Fruit fly (Drosophila melanogaster) whole organism, prepupa: ENCODE measurements around the gene Bace.

Experiments
- Blimp-1 ChIP-seq: fragments of 200-800 bp; sonication (Bioruptor generic); optimal IDR thresholded peaks from 3 replicates; lab custom pipeline; 2017; ENCODE audit warnings: missing biosample characterization, missing genetic modification characterization, mild to moderate bottlenecking, moderate library complexity, missing genetic modification reagents
- CG10669 ChIP-seq: fragments of 200-800 bp; sonication (Bioruptor generic); optimal IDR thresholded peaks from 3 replicates; lab custom pipeline; 2018; ENCODE audit warnings: missing biosample characterization, mild to moderate bottlenecking, missing genetic modification characterization, moderate library complexity
- CG11294 ChIP-seq: fragments of 200-800 bp; sonication (Bioruptor generic); IDR thresholded peaks from 2 replicates; pipeline ENCODE4 v1.3.6; 2022; ENCODE audit warnings: missing biosample characterization, missing genetic modification characterization
- CG11762 ChIP-seq: fragments of 200-800 bp; sonication (Bioruptor generic); optimal IDR thresholded peaks from 3 replicates; lab custom pipeline; 2016; ENCODE audit warnings: missing biosample characterization, missing genetic modification characterization; ENCODE audit not compliant: insufficient read depth
- CG11902 ChIP-seq: fragments of 200-800 bp; sonication (Bioruptor generic); optimal IDR thresholded peaks from 3 replicates; lab custom pipeline; 2016; ENCODE audit warnings: missing biosample characterization, missing genetic modification characterization
- CG15336 ChIP-seq: fragments of 200-800 bp; sonication (Bioruptor generic); IDR thresholded peaks from 2 replicates; pipeline ENCODE4 v1.3.6; 2022; ENCODE audit warnings: missing biosample characterization, missing genetic modification characterization
- CG1621 ChIP-seq: fragments of 200-800 bp; sonication (Bioruptor generic); optimal IDR thresholded peaks from 3 replicates; lab custom pipeline; 2018; ENCODE audit warnings: missing biosample characterization, mild to moderate bottlenecking, missing genetic modification characterization
- CG16779 ChIP-seq: fragments of 200-800 bp; sonication (Bioruptor generic); optimal IDR thresholded peaks from 3 replicates; lab custom pipeline; 2017; ENCODE audit warnings: missing biosample characterization, mild to moderate bottlenecking, missing genetic modification characterization
- CG32006 ChIP-seq: fragments of 200-800 bp; sonication (Bioruptor generic); optimal IDR thresholded peaks from 3 replicates; lab custom pipeline; 2017; ENCODE audit warnings: missing biosample characterization, mild to moderate bottlenecking, missing genetic modification characterization
- CG34406 ChIP-seq: fragments of 200-800 bp; sonication (Bioruptor generic); optimal IDR thresholded peaks from 3 replicates; lab custom pipeline; 2016; ENCODE audit warnings: missing biosample characterization, missing genetic modification characterization
- CG3919 ChIP-seq: fragments of 200-800 bp; sonication (Bioruptor generic); optimal IDR thresholded peaks from 3 replicates; lab custom pipeline; 2016; ENCODE audit warnings: missing biosample characterization, missing genetic modification characterization
- CG6808 ChIP-seq: fragments of 200-800 bp; sonication (Bioruptor generic); optimal IDR thresholded peaks from 3 replicates; lab custom pipeline; 2017; ENCODE audit warnings: missing biosample characterization, missing genetic modification characterization, mild to moderate bottlenecking, moderate library complexity, missing genetic modification reagents
- CG6854 ChIP-seq: fragments of 200-800 bp; sonication (Bioruptor generic); optimal IDR thresholded peaks from 2 replicates; lab custom pipeline; 2017; ENCODE audit warnings: missing biosample characterization, mild to moderate bottlenecking, missing genetic modification characterization
- CG7368 ChIP-seq: fragments of 200-800 bp; sonication (Bioruptor generic); optimal IDR thresholded peaks from 3 replicates; lab custom pipeline; 2016; ENCODE audit warnings: missing biosample characterization, missing genetic modification characterization
- CG8119 ChIP-seq: fragments of 200-800 bp; sonication (Bioruptor generic); IDR thresholded peaks from 3 replicates; pipeline ENCODE4 v1.3.6; 2022; ENCODE audit warnings: missing biosample characterization, missing genetic modification characterization
- CG8319 ChIP-seq: fragments of 200-800 bp; sonication (Bioruptor generic); optimal IDR thresholded peaks from 3 replicates; lab custom pipeline; 2016; ENCODE audit warnings: missing biosample characterization, missing genetic modification characterization
- CG8632 ChIP-seq: fragments of 200-800 bp; sonication (Bioruptor generic); optimal IDR thresholded peaks from 3 replicates; lab custom pipeline; 2016; ENCODE audit warnings: missing biosample characterization, missing genetic modification characterization
- CG9139 ChIP-seq: fragments of 200-800 bp; sonication (Bioruptor generic); optimal IDR thresholded peaks from 3 replicates; lab custom pipeline; 2017; ENCODE audit warnings: missing biosample characterization, mild to moderate bottlenecking, missing genetic modification characterization
- Eip78C ChIP-seq: fragments of 200-800 bp; sonication (Bioruptor generic); peaks from one replicate; lab custom pipeline; 2016; ENCODE audit warnings: missing biosample characterization, missing genetic modification characterization
- Eip93F ChIP-seq: fragments of 200-800 bp; sonication (Bioruptor generic); optimal IDR thresholded peaks from 2 replicates; lab custom pipeline; 2016; ENCODE audit warnings: missing biosample characterization, mild to moderate bottlenecking, missing genetic modification characterization
- Ets21C ChIP-seq: fragments of 200-800 bp; sonication (Bioruptor generic); optimal IDR thresholded peaks from 3 replicates; lab custom pipeline; 2016; ENCODE audit warnings: missing biosample characterization, missing genetic modification characterization
- Ets96B ChIP-seq: fragments of 200-800 bp; optimal IDR thresholded peaks from 2 replicates; lab custom pipeline; 2019; ENCODE audit warnings: missing biosample characterization, mild to moderate bottlenecking, missing genetic modification characterization, moderate library complexity
- Gug ChIP-seq: fragments of 200-800 bp; sonication (Bioruptor generic); IDR thresholded peaks from 2 replicates; pipeline ENCODE4 v1.3.6; 2022; ENCODE audit warnings: missing biosample characterization, missing genetic modification characterization
- Hr38 ChIP-seq: sonication (Bioruptor generic); optimal IDR thresholded peaks from 2 replicates; lab custom pipeline; 2016; ENCODE audit warnings: missing biosample characterization, missing genetic modification characterization
- Hr39 ChIP-seq: fragments of 200-800 bp; sonication (Bioruptor generic); optimal IDR thresholded peaks from 2 replicates; lab custom pipeline; 2016; ENCODE audit warnings: missing biosample characterization, missing genetic modification characterization
- Hr4 ChIP-seq: fragments of 200-800 bp; sonication (Bioruptor generic); optimal IDR thresholded peaks from 3 replicates; lab custom pipeline; 2016; ENCODE audit warnings: missing biosample characterization, missing genetic modification characterization
- Met ChIP-seq: fragments of 200-800 bp; sonication (Bioruptor generic); optimal IDR thresholded peaks from 3 replicates; lab custom pipeline; 2016; ENCODE audit warnings: missing biosample characterization, missing genetic modification characterization
- OdsH ChIP-seq: fragments of 200-800 bp; sonication (Bioruptor generic); optimal IDR thresholded peaks from 3 replicates; lab custom pipeline; 2016; ENCODE audit warnings: missing biosample characterization, missing genetic modification characterization
- Smox ChIP-seq: fragments of 200-800 bp; sonication (Bioruptor generic); optimal IDR thresholded peaks from 3 replicates; lab custom pipeline; 2016; ENCODE audit warnings: missing biosample characterization, missing genetic modification characterization
- Sox102F ChIP-seq: fragments of 200-800 bp; sonication (Bioruptor generic); optimal IDR thresholded peaks from 2 replicates; lab custom pipeline; 2016; ENCODE audit warnings: missing biosample characterization, mild to moderate bottlenecking, missing genetic modification characterization
- Sox15 ChIP-seq: fragments of 200-800 bp; sonication (Bioruptor generic); optimal IDR thresholded peaks from 3 replicates; lab custom pipeline; 2016; ENCODE audit warnings: missing biosample characterization, missing genetic modification characterization
- achi ChIP-seq: fragments of 200-800 bp; sonication (Bioruptor generic); optimal IDR thresholded peaks from 3 replicates; lab custom pipeline; 2016; ENCODE audit warnings: missing biosample characterization, missing genetic modification characterization
- cyc ChIP-seq: fragments of 200-800 bp; sonication (Bioruptor generic); optimal IDR thresholded peaks from 3 replicates; lab custom pipeline; 2016; ENCODE audit warnings: missing biosample characterization, missing genetic modification characterization
- dsx ChIP-seq: fragments of 200-800 bp; optimal IDR thresholded peaks from 3 replicates; lab custom pipeline; 2019; ENCODE audit warnings: missing biosample characterization, mild to moderate bottlenecking, missing genetic modification characterization, moderate library complexity; ENCODE audit not compliant: poor library complexity, severe bottlenecking
- eg ChIP-seq: fragments of 200-800 bp; sonication (Bioruptor generic); IDR thresholded peaks from 3 replicates; pipeline ENCODE4 v1.3.6; 2022; ENCODE audit warnings: missing biosample characterization, missing genetic modification characterization
- esn ChIP-seq: fragments of 200-800 bp; sonication (Bioruptor generic); optimal IDR thresholded peaks from 2 replicates; lab custom pipeline; 2016; ENCODE audit warnings: missing biosample characterization, mild to moderate bottlenecking, missing genetic modification characterization, moderate library complexity
- fd85E ChIP-seq: fragments of 200-800 bp; sonication (Bioruptor generic); optimal IDR thresholded peaks from 3 replicates; lab custom pipeline; 2016; ENCODE audit warnings: missing biosample characterization, missing genetic modification characterization
- lz ChIP-seq: fragments of 200-800 bp; sonication (Bioruptor generic); optimal IDR thresholded peaks from 3 replicates; lab custom pipeline; 2016; ENCODE audit warnings: missing biosample characterization, missing genetic modification characterization
- net ChIP-seq: fragments of 200-800 bp; sonication (Bioruptor generic); optimal IDR thresholded peaks from 3 replicates; lab custom pipeline; 2016; ENCODE audit warnings: missing biosample characterization, missing genetic modification characterization
- ss ChIP-seq, 2 experiments: fragments of 200-800 bp; sonication (Bioruptor generic); optimal IDR thresholded peaks; 2 replicates in 1 of 2; 3 replicates in 1 of 2; lab custom pipeline; 2017 to 2018; ENCODE audit warnings: mild to moderate bottlenecking in 2 of 2, missing biosample characterization in 2 of 2, missing genetic modification characterization in 2 of 2, moderate library complexity in 1 of 2
- svp ChIP-seq: fragments of 200-800 bp; sonication (Bioruptor generic); peaks from one replicate; lab custom pipeline; 2016; ENCODE audit warnings: missing biosample characterization, missing genetic modification characterization
- topi ChIP-seq: fragments of 200-800 bp; sonication (Bioruptor generic); optimal IDR thresholded peaks from 3 replicates; lab custom pipeline; 2016; ENCODE audit warnings: missing biosample characterization, missing genetic modification characterization
- vri ChIP-seq: fragments of 200-800 bp; sonication (Bioruptor generic); optimal IDR thresholded peaks from 3 replicates; lab custom pipeline; 2016; ENCODE audit warnings: missing biosample characterization, mild to moderate bottlenecking, missing genetic modification characterization

Gene Bace

dm6 chr2L:8528318-8528717 lies 32.2 kb upstream of the Bace start, which contains the start of the genes lmgA and lmgB (continued):
- no peak for TF ChIP-seq svp
- TF ChIP-seq lz (GFP tag; lab: Kevin White, UChicago): no peak
- no peak for TF ChIP-seq ss (GFP tag; optimal IDR thresholded peaks at IDR 0.05; lab: Kevin White, UChicago)
- TF ChIP-seq esn (GFP tag; lab: Kevin White, UChicago): peak; percentile 39
- TF ChIP-seq OdsH (GFP tag; lab: Kevin White, UChicago): peak; percentile 32
- TF ChIP-seq eg (GFP tag; lab: Robert Waterston, UW): no peak
- no peak for TF ChIP-seq Met (GFP tag; lab: Kevin White, UChicago)
- TF ChIP-seq, all 60 proteins: peak for 14

DNA sequence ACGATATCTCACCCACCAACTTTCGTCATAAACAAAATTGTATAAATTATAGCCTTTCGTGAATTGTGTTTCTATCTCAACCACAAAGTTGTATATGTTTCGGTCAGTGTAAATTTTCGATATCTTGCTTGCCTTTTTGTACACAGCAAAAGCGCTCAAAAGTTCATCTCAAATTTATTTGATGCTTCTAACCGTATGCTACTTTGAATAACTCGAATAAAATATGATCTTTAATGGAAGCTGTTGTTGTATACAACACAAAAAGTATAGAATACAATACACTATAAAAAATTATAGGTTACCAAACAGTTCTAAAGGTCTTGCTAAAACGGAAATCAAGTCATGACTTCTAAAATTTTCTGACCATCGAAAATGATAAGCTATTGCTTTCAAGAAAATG lies 28.9 kb upstream of the Bace start:
- TF ChIP-seq CG11902 (no peak), achi (no peak), Met (GFP tag; lab: Kevin White, UChicago) (no peak), Hr38 (no peak), Smox (GFP tag; lab: Kevin White, UChicago) (no peak), CG7368 (GFP tag; lab: Kevin White, UChicago) (no peak), Sox102F (GFP tag; lab: Kevin White, UChicago) (no peak), Ets21C (GFP tag; lab: Kevin White, UChicago) (no peak), CG3919 (GFP tag; lab: Kevin White, UChicago) (no peak), net (GFP tag; lab: Kevin White, UChicago) (no peak), Sox15 (no peak), Blimp-1 (no peak), Gug (GFP tag; lab: Robert Waterston, UW) (no peak), Ets96B (tag; lab: Kevin White, UChicago) (no peak), ss (GFP tag; optimal IDR thresholded peaks at IDR 0.05; lab: Kevin White, UChicago) (no peak), CG6854 (GFP tag; lab: Kevin White, UChicago) (no peak), cyc (GFP tag; lab: Kevin White, UChicago) (no peak), Hr4 (GFP tag; lab: Kevin White, UChicago) (no peak), CG6808 (GFP tag; lab: Kevin White, UChicago) (no peak)

DNA sequence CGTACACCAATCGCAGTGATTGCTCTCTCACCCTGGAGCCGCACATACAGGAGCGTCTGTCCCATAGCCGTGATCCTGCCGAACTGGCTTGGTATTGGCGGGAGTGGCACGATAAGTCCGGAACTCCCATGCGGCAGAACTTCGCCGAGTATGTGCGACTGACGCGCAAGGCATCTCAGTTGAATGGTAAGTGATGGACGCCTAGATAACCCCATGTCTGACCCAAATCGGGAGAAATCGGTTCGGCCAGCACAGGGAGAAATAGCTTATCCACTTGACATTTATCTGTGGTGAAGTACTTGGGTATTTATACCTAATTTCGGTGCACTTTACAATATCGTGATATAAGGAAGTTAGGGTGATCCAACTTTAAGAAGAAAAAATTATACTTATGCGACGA lies 26.7 kb upstream of the Bace start:
- TF ChIP-seq CG10669 (GFP tag; lab: Kevin White, UChicago) (no peak), svp (peak; percentile 94), CG11762 (GFP tag; lab: Kevin White, UChicago) (no peak)

dm6 chr2L:8521724-8522309 lies 25.7 kb upstream of the Bace start, which contains the start of gene Acer:
Gene Acer, plus strand, starts transcription at chr2L:8521933.
- TF ChIP-seq eg (GFP tag; lab: Robert Waterston, UW): no peak
- no peak for TF ChIP-seq net (GFP tag; lab: Kevin White, UChicago)
- TF ChIP-seq CG8632 (GFP tag; lab: Kevin White, UChicago): no peak
- TF ChIP-seq dsx (GFP tag; lab: Kevin White, UChicago): no peak
- TF ChIP-seq CG9139 (GFP tag; lab: Kevin White, UChicago): no peak
- no peak for TF ChIP-seq CG11762 (GFP tag; lab: Kevin White, UChicago)
- TF ChIP-seq Hr39 (GFP tag; lab: Kevin White, UChicago): no peak
- TF ChIP-seq Eip93F (GFP tag; lab: Kevin White, UChicago): no peak
- TF ChIP-seq cyc (GFP tag; lab: Kevin White, UChicago): no peak
- TF ChIP-seq CG6854 (GFP tag; lab: Kevin White, UChicago): peak; percentile 12
- TF ChIP-seq CG10669 (GFP tag; lab: Kevin White, UChicago): no peak
- TF ChIP-seq CG3919 (GFP tag; lab: Kevin White, UChicago): no peak
- no peak for TF ChIP-seq CG16779 (tag; lab: Kevin White, UChicago)
- TF ChIP-seq Met (GFP tag; lab: Kevin White, UChicago): no peak
- TF ChIP-seq Hr4 (GFP tag; lab: Kevin White, UChicago): peak; percentile 6
- TF ChIP-seq ss (GFP tag; optimal IDR thresholded peaks at IDR 0.05; lab: Kevin White, UChicago): no peak
- TF ChIP-seq vri (GFP tag; lab: Kevin White, UChicago): no peak
- no peak for TF ChIP-seq Sox102F (GFP tag; lab: Kevin White, UChicago)
- TF ChIP-seq Gug (GFP tag; lab: Robert Waterston, UW): no peak
- peak; percentile 86 for TF ChIP-seq svp
- no peak for TF ChIP-seq fd85E (GFP tag; lab: Kevin White, UChicago)
- TF ChIP-seq CG15336 (GFP tag; lab: Robert Waterston, UW): peak; percentile 51
- no peak for TF ChIP-seq CG32006 (GFP tag; lab: Kevin White, UChicago)
- no peak for TF ChIP-seq Ets21C (GFP tag; lab: Kevin White, UChicago)
- TF ChIP-seq Blimp-1: no peak
- no peak for TF ChIP-seq CG11902
- no peak for TF ChIP-seq CG8319 (GFP tag; lab: Kevin White, UChicago)
- TF ChIP-seq CG1621 (tag; lab: Kevin White, UChicago): peak; percentile 22
- peak; percentile 55 for TF ChIP-seq Eip78C (GFP tag; lab: Kevin White, UChicago)
- TF ChIP-seq CG11294: no peak
- TF ChIP-seq topi (GFP tag; lab: Kevin White, UChicago): no peak
- no peak for TF ChIP-seq CG8119
- no peak for TF ChIP-seq CG34406
